Worm (Caenorhabditis elegans) whole organism, L4 larva: ENCODE results near the gene cutl-9.

Experiments
- D1046.2 ChIP-seq: fragments of 200-800 bp; sonication (Bioruptor generic); IDR thresholded peaks from 2 replicates; pipeline ENCODE4 v1.3.6; 2022; ENCODE audit warnings: missing genetic modification characterization, missing compliant biosample characterization
- F37D6.2 ChIP-seq: sonication (generic microtip); optimal IDR thresholded peaks from 2 replicates; lab custom pipeline; 2016; ENCODE audit warnings: mild to moderate bottlenecking, missing genetic modification characterization, missing compliant biosample characterization
- F44E2.7 ChIP-seq: fragments of 200-800 bp; sonication (Bioruptor generic); IDR thresholded peaks from 2 replicates; pipeline ENCODE4 v2.1.2; 2022; ENCODE audit warnings: missing genetic modification characterization, missing compliant biosample characterization
- F49E8.2 ChIP-seq: sonication (generic microtip); optimal IDR thresholded peaks from 2 replicates; lab custom pipeline; 2016; ENCODE audit warnings: missing compliant biosample characterization, mild to moderate bottlenecking, missing genetic modification characterization, borderline replicate concordance
- T20F7.1 ChIP-seq: fragments of 200-800 bp; sonication (Bioruptor generic); optimal IDR thresholded peaks from 2 replicates; lab custom pipeline; 2018; ENCODE audit warnings: mild to moderate bottlenecking, missing genetic modification characterization, missing compliant biosample characterization
- T26A8.4 ChIP-seq: fragments of 200-800 bp; sonication (Bioruptor generic); IDR thresholded peaks from 2 replicates; pipeline ENCODE4 v1.3.6; 2022; ENCODE audit warnings: missing genetic modification characterization, missing compliant biosample characterization
- Y105C5A.15 ChIP-seq: fragments of 200-800 bp; sonication (Bioruptor generic); IDR thresholded peaks from 2 replicates; pipeline ENCODE4 v1.3.6; 2022; ENCODE audit warnings: missing genetic modification characterization, missing compliant biosample characterization
- Y75B8A.6 ChIP-seq: fragments of 200-800 bp; sonication (Bioruptor generic); IDR thresholded peaks from 2 replicates; pipeline ENCODE4 v1.3.6; 2022; ENCODE audit warnings: missing genetic modification reagents, missing genetic modification characterization, missing compliant biosample characterization
- aha-1 ChIP-seq: fragments of 150-350 bp; peaks from one replicate; lab custom pipeline; 2014; ENCODE audit warnings: missing biosample characterization, missing genetic modification characterization
- aly-2 ChIP-seq: sonication (generic microtip); optimal IDR thresholded peaks from 2 replicates; lab custom pipeline; 2018; ENCODE audit warnings: missing biosample characterization, missing genetic modification characterization
- attf-4 ChIP-seq: sonication (generic microtip); optimal IDR thresholded peaks from 3 replicates; lab custom pipeline; 2017; ENCODE audit warnings: missing biosample characterization, missing genetic modification characterization
- ceh-28 ChIP-seq: fragments of 150-350 bp; optimal IDR thresholded peaks from 2 replicates; lab custom pipeline; 2014; ENCODE audit warnings: missing biosample characterization, missing genetic modification reagents, missing genetic modification characterization
- cey-2 ChIP-seq: sonication (generic microtip); optimal IDR thresholded peaks from 3 replicates; lab custom pipeline; 2017; ENCODE audit warnings: missing genetic modification characterization, mild to moderate bottlenecking, missing compliant biosample characterization, antibody characterized with exemption, borderline replicate concordance; ENCODE audit not compliant: insufficient read depth
- ctbp-1 ChIP-seq: fragments of 200-800 bp; sonication (Bioruptor generic); IDR thresholded peaks from 2 replicates; pipeline ENCODE4 v1.3.6; 2022; ENCODE audit warnings: missing genetic modification reagents, missing genetic modification characterization, missing compliant biosample characterization
- daf-12 ChIP-seq: fragments of 150-350 bp; optimal IDR thresholded peaks from 2 replicates; lab custom pipeline; 2014; ENCODE audit warnings: missing biosample characterization, missing genetic modification reagents, missing genetic modification characterization
- daf-19 ChIP-seq: fragments of 200-800 bp; sonication (Bioruptor generic); conservative IDR thresholded peaks from 2 replicates; pipeline ENCODE4 v1.3.6; 2022; ENCODE audit warnings: missing genetic modification characterization, missing compliant biosample characterization
- dmd-8 ChIP-seq: fragments of 200-800 bp; sonication (Bioruptor generic); IDR thresholded peaks from 2 replicates; pipeline ENCODE4 v1.3.6; 2022; ENCODE audit warnings: missing genetic modification characterization, missing compliant biosample characterization
- fkh-10 ChIP-seq: fragments of 150-350 bp; optimal IDR thresholded peaks from 2 replicates; lab custom pipeline; 2014; ENCODE audit warnings: missing biosample characterization, missing genetic modification reagents, missing genetic modification characterization
- hif-1 ChIP-seq, 2 experiments: sonication (generic microtip); optimal IDR thresholded peaks; 2 replicates each; lab custom pipeline; 2016 to 2017; ENCODE audit warnings: missing compliant biosample characterization in 2 of 2, missing genetic modification characterization in 2 of 2, missing genetic modification reagents in 2 of 2, missing genotype in 2 of 2, mild to moderate bottlenecking in 1 of 2
- hlh-11 ChIP-seq: fragments of 200-800 bp; sonication (Bioruptor generic); optimal IDR thresholded peaks from 2 replicates; lab custom pipeline; 2018; ENCODE audit warnings: mild to moderate bottlenecking, missing genetic modification characterization, missing compliant biosample characterization
- lim-7 ChIP-seq: fragments of 200-800 bp; sonication (Bioruptor generic); IDR thresholded peaks from 2 replicates; pipeline ENCODE4 v1.3.6; 2022; ENCODE audit warnings: missing genetic modification characterization, missing compliant biosample characterization
- lin-1 ChIP-seq: fragments of 200-800 bp; sonication (Bioruptor generic); IDR thresholded peaks from 2 replicates; pipeline ENCODE4 v1.3.6; 2022; ENCODE audit warnings: missing genetic modification reagents, missing genetic modification characterization, missing compliant biosample characterization
- lin-13 ChIP-seq: fragments of 150-350 bp; optimal IDR thresholded peaks from 2 replicates; lab custom pipeline; 2014; ENCODE audit warnings: missing biosample characterization, missing genetic modification reagents, missing genetic modification characterization
- lin-15B ChIP-seq: fragments of 150-350 bp; sonication (generic microtip); optimal IDR thresholded peaks from 3 replicates; lab custom pipeline; 2014; ENCODE audit warnings: missing biosample characterization, missing genetic modification characterization
- lin-38 ChIP-seq: fragments of 200-800 bp; sonication (Bioruptor generic); IDR thresholded peaks from 2 replicates; pipeline ENCODE4 v1.3.6; 2022; ENCODE audit warnings: missing genetic modification reagents, missing genetic modification characterization, missing compliant biosample characterization
- lsy-2 ChIP-seq, 2 experiments: fragments of 150-350 bp in 1 of 2; sonication (generic microtip) in 1 of 2; optimal IDR thresholded peaks; 2 replicates each; lab custom pipeline; 2014 to 2017; ENCODE audit warnings: missing biosample characterization in 2 of 2, missing genetic modification characterization in 2 of 2
- madf-5 ChIP-seq, 2 experiments: fragments of 200-800 bp; sonication (Bioruptor generic); IDR thresholded peaks; 2 replicates each; pipeline ENCODE4 v1.3.6; 2022; ENCODE audit warnings: missing compliant biosample characterization in 2 of 2, missing genetic modification characterization in 2 of 2
- madf-9 ChIP-seq: fragments of 200-800 bp; sonication (Bioruptor generic); conservative IDR thresholded peaks from 2 replicates; pipeline ENCODE4 v1.3.6; 2022; ENCODE audit warnings: missing genetic modification reagents, missing genetic modification characterization, missing compliant biosample characterization
- mes-2 ChIP-seq: sonication (generic microtip); optimal IDR thresholded peaks from 2 replicates; lab custom pipeline; 2016; ENCODE audit warnings: missing genotype, mild to moderate bottlenecking, missing genetic modification characterization, missing compliant biosample characterization; ENCODE audit not compliant: poor library complexity, severe bottlenecking
- mxl-2 ChIP-seq: fragments of 200-800 bp; sonication (Bioruptor generic); conservative IDR thresholded peaks from 2 replicates; pipeline ENCODE4 v1.3.6; 2022; ENCODE audit warnings: missing genetic modification reagents, missing genetic modification characterization, missing compliant biosample characterization
- mxl-3 ChIP-seq: fragments of 200-800 bp; sonication (Bioruptor generic); optimal IDR thresholded peaks from 2 replicates; lab custom pipeline; 2018; ENCODE audit warnings: mild to moderate bottlenecking, missing genetic modification characterization, missing compliant biosample characterization
- nhr-102 ChIP-seq: sonication (generic microtip); optimal IDR thresholded peaks from 2 replicates; lab custom pipeline; 2016; ENCODE audit warnings: mild to moderate bottlenecking, missing genetic modification characterization, moderate library complexity, missing compliant biosample characterization
- nhr-11 ChIP-seq: fragments of 150-350 bp; optimal IDR thresholded peaks from 2 replicates; lab custom pipeline; 2014; ENCODE audit warnings: missing biosample characterization, missing genetic modification characterization
- nhr-25 ChIP-seq: sonication (generic microtip); optimal IDR thresholded peaks from 2 replicates; lab custom pipeline; 2017; ENCODE audit warnings: missing genetic modification characterization, mild to moderate bottlenecking, missing compliant biosample characterization, antibody characterized with exemption, moderate library complexity, borderline replicate concordance; ENCODE audit not compliant: insufficient read depth
- nhr-77 ChIP-seq: fragments of 150-350 bp; optimal IDR thresholded peaks from 2 replicates; lab custom pipeline; 2014; ENCODE audit warnings: missing biosample characterization, missing genetic modification characterization
- pha-4 ChIP-seq, 2 experiments: fragments of 150-350 bp in 1 of 2; fragments of 200-800 bp in 1 of 2; sonication (Bioruptor generic) in 1 of 2; IDR thresholded peaks in 1 of 2; optimal IDR thresholded peaks in 1 of 2; 2 replicates each; pipeline versions ENCODE4 v1.3.6 to Lab custom; 2014 to 2022; ENCODE audit warnings: missing genetic modification characterization in 2 of 2, missing genetic modification reagents in 2 of 2, missing biosample characterization in 1 of 2, missing compliant biosample characterization in 1 of 2
- php-3 ChIP-seq: fragments of 200-800 bp; sonication (Bioruptor generic); IDR thresholded peaks from 2 replicates; pipeline ENCODE4 v1.3.6; 2022; ENCODE audit warnings: missing genetic modification reagents, missing genetic modification characterization, missing compliant biosample characterization
- pqm-1 ChIP-seq: sonication (generic microtip); optimal IDR thresholded peaks from 2 replicates; lab custom pipeline; 2017; ENCODE audit warnings: missing biosample characterization, missing genetic modification characterization
- rbr-2 ChIP-seq: sonication (generic microtip); optimal IDR thresholded peaks from 2 replicates; lab custom pipeline; 2016; ENCODE audit warnings: missing genotype, missing genetic modification characterization, missing compliant biosample characterization
- saeg-2 ChIP-seq: fragments of 200-800 bp; sonication (Bioruptor generic); IDR thresholded peaks from 2 replicates; pipeline ENCODE4 v1.3.6; 2022; ENCODE audit warnings: missing genetic modification reagents, missing genetic modification characterization, missing compliant biosample characterization
- set-16 ChIP-seq: fragments of 200-800 bp; sonication (Bioruptor generic); IDR thresholded peaks from 2 replicates; pipeline ENCODE4 v1.3.6; 2022; ENCODE audit warnings: missing genetic modification reagents, missing genetic modification characterization, missing compliant biosample characterization
- skn-1 ChIP-seq: fragments of 150-350 bp; optimal IDR thresholded peaks from 2 replicates; lab custom pipeline; 2014; ENCODE audit warnings: missing biosample characterization, missing genetic modification characterization
- snpc-1.2 ChIP-seq: fragments of 200-800 bp; sonication (Bioruptor generic); IDR thresholded peaks from 2 replicates; pipeline ENCODE4 v1.3.6; 2022; ENCODE audit warnings: missing genetic modification reagents, missing genetic modification characterization, missing compliant biosample characterization
- spr-3 ChIP-seq: fragments of 200-800 bp; sonication (Bioruptor generic); optimal IDR thresholded peaks from 2 replicates; lab custom pipeline; 2018; ENCODE audit warnings: mild to moderate bottlenecking, missing genetic modification characterization, missing compliant biosample characterization
- tra-1 ChIP-seq: fragments of 200-800 bp; sonication (Bioruptor generic); IDR thresholded peaks from 2 replicates; pipeline ENCODE4 v1.3.6; 2022; ENCODE audit warnings: missing genetic modification reagents, missing genetic modification characterization, missing compliant biosample characterization
- unc-130 ChIP-seq: sonication (generic microtip); optimal IDR thresholded peaks from 2 replicates; lab custom pipeline; 2016; ENCODE audit warnings: missing genetic modification reagents, missing genetic modification characterization, missing compliant biosample characterization
- vab-7 ChIP-seq: fragments of 200-800 bp; sonication (Bioruptor generic); IDR thresholded peaks from 2 replicates; pipeline ENCODE4 v1.3.6; 2022; ENCODE audit warnings: missing genetic modification reagents, missing genetic modification characterization, missing compliant biosample characterization
- zfp-3 ChIP-seq: fragments of 200-800 bp; sonication (Bioruptor generic); conservative IDR thresholded peaks from 2 replicates; pipeline ENCODE4 v1.3.6; 2022; ENCODE audit warnings: missing genetic modification reagents, missing genetic modification characterization, missing compliant biosample characterization
- ztf-7 ChIP-seq: fragments of 150-350 bp; optimal IDR thresholded peaks from 2 replicates; lab custom pipeline; 2014; ENCODE audit warnings: missing biosample characterization, missing genetic modification characterization

Gene cutl-9

ce11 chrII:10658576-10659256 is 36.7 kb downstream of the cutl-9 start, which contains the start of the genes snu-13 and rsp-7 (continued):
- TF ChIP-seq dmd-8 (no peak), ctbp-1 (GFP tag; lab: Robert Waterston, UW) (no peak), ztf-7 (tag; lab: Kevin White, UChicago) (no peak), mxl-2 (GFP tag; lab: Robert Waterston, UW) (no peak), T26A8.4 (GFP tag; lab: Robert Waterston, UW) (no peak), fkh-10 (no peak), pha-4 (GFP tag; IDR thresholded peaks at IDR 0.05; lab: Robert Waterston, UW) (0 out of 2 replicates have a peak, but pooled peaks have one; percentile 19), pha-4 (tag; optimal IDR thresholded peaks at IDR 0.05; lab: Kevin White, UChicago) (peak; percentile 71), rbr-2 (tag; lab: Kevin White, UChicago) (peak; percentile 25), lin-38 (GFP tag; lab: Robert Waterston, UW) (peak; percentile 77), hlh-11 (peak; percentile 65), nhr-102 (no peak), php-3 (GFP tag; lab: Robert Waterston, UW) (no peak), nhr-77 (tag; lab: Kevin White, UChicago) (peak; percentile 69), ceh-28 (no peak), nhr-11 (peak; percentile 58), lin-13 (GFP tag; lab: Kevin White, UChicago) (peak; percentile 71), spr-3 (GFP tag; lab: Kevin White, UChicago) (no peak), F44E2.7 (GFP tag; lab: Robert Waterston, UW) (no peak), zfp-3 (GFP tag; lab: Robert Waterston, UW) (no peak), skn-1 (tag; lab: Kevin White, UChicago) (no peak), mxl-3 (GFP tag; lab: Kevin White, UChicago) (peak; percentile 0), F49E8.2 (tag; lab: Kevin White, UChicago) (peak; percentile 7), daf-19 (GFP tag; lab: Robert Waterston, UW) (no peak), F37D6.2 (tag; lab: Kevin White, UChicago) (no peak), nhr-25 (peak; percentile 60), snpc-1.2 (GFP tag; lab: Robert Waterston, UW) (no peak), daf-12 (no peak), set-16 (no peak), madf-5 (GFP tag; IDR thresholded peaks at IDR 0.05; lab: Robert Waterston, UW) (no peak), Y105C5A.15 (no peak), lin-15B (tag; lab: Kevin White, UChicago) (no peak), tra-1 (GFP tag; lab: Robert Waterston, UW) (no peak), hif-1 (tag; optimal IDR thresholded peaks at IDR 0.05; lab: Kevin White, UChicago) (peak in 1 of 2 experiments; percentile 44), lsy-2 (tag; optimal IDR thresholded peaks at IDR 0.05; lab: Kevin White, UChicago) (peak in 1 of 2 experiments; percentile 92), D1046.2 (GFP tag; lab: Robert Waterston, UW) (no peak), lim-7 (GFP tag; lab: Robert Waterston, UW) (no peak), unc-130 (GFP tag; lab: Kevin White, UChicago) (no peak), cey-2 (tag; lab: Kevin White, UChicago) (no peak), saeg-2 (GFP tag; lab: Robert Waterston, UW) (no peak), T20F7.1 (no peak), lin-1 (no peak), vab-7 (GFP tag; lab: Robert Waterston, UW) (no peak), madf-9 (GFP tag; lab: Robert Waterston, UW) (no peak), Y75B8A.6 (no peak), aly-2 (tag; lab: Kevin White, UChicago) (no peak), pqm-1 (tag; lab: Kevin White, UChicago) (no peak), attf-4 (tag; lab: Kevin White, UChicago) (no peak), aha-1 (tag; lab: Kevin White, UChicago) (no peak), mes-2 (tag; lab: Kevin White, UChicago) (peak; percentile 88)
